Fruit fly (Drosophila melanogaster) whole organism: ENCODE measurements around the gene CG13693.

Source experiments
- CG8478 ChIP-seq: fragments of >200 bp; optimal IDR thresholded peaks from 2 replicates; lab custom pipeline; 2018; ENCODE audit warnings: inconsistent platforms
- Dll ChIP-seq: fragments of >200 bp; optimal IDR thresholded peaks from 2 replicates; lab custom pipeline; 2017
- EcR ChIP-seq, 2 experiments: fragments of >200 bp; optimal IDR thresholded peaks; 2 replicates each; lab custom pipeline; 2017; ENCODE audit warnings: missing biosample characterization in 2 of 2, missing genetic modification characterization in 2 of 2, missing genetic modification reagents in 2 of 2
- pan ChIP-seq: fragments of >200 bp; optimal IDR thresholded peaks from 2 replicates; lab custom pipeline; 2017
- psq ChIP-seq: fragments of >200 bp; optimal IDR thresholded peaks from 2 replicates; lab custom pipeline; 2017
- usp ChIP-seq: fragments of >200 bp; optimal IDR thresholded peaks from 2 replicates; lab custom pipeline; 2017; ENCODE audit warnings: missing biosample characterization, missing genetic modification characterization, mixed read lengths

CG13693 gene

DNA sequence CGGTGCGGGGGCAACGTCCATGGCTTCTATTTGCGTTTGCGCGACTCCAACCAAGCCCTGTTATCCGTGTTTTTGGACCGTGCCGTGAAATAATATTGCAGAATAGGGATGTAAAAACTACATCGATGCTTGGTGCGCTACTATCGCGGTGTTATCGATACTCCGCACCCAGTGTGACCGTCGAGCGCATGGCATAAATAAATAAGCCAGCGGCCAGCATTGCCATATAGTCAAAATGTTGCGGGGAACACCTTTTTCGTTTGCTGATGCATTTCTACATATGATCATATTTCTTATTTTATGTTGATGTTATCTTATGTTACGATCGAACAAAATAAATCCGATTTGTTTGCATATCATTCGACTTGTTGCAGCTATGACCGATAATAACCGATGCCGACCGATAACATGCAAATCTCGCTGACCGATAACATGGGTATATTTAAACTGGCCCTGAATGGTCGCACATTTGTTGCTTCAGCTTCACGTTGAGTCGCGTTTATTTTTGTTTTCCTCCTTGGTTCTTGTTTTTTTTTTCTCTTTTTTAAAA lies 44.9 kb downstream of the CG13693 start, which contains the start of gene smo:
Gene smo, plus strand, starts transcription at position 461 of the 550 bp plus-strand sequence.
- TF ChIP-seq psq (lab: Kevin White, UChicago) (no peak), CG8478 (lab: Kevin White, UChicago) (no peak)

dm6 chr2L:278134-278533 lies 45.8 kb downstream of the CG13693 start, which contains the start of gene CG17078:
Gene CG17078, minus strand, starts transcription at chr2L:278234.
- TF ChIP-seq pan: no peak
- no peak for TF ChIP-seq Dll (lab: Kevin White, UChicago)
- no peak for TF ChIP-seq usp (GFP tag; lab: Kevin White, UChicago)
- no peak for TF ChIP-seq CG8478 (lab: Kevin White, UChicago)
- no peak for TF ChIP-seq EcR (GFP tag; optimal IDR thresholded peaks at IDR 0.05; lab: Kevin White, UChicago)
- no peak for TF ChIP-seq psq (lab: Kevin White, UChicago)

DNA sequence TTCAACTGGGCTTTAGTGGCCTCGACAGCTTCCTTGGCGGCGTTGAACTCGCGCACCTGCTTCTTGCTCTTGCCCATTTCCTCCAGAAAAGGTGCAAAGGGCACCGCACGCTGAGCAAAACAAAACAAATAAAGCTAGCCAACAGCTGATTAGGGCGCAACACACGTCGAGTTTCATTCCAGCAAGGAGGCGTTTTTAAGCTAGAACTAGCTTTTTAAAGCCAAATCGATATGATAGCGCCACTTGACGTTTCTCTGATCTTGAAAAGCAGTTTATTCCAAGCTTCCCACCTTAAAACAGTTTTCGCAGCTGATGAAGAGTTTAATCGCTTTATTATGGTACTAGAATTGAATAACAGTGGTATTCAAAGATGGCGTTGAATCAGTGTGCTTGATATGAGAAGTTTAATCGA lies 50.8 kb downstream of the CG13693 start, which contains the start of gene CG11601:
Gene CG11601, minus strand, starts transcription at position 199 of the 412 bp plus-strand sequence.
- TF ChIP-seq Dll (lab: Kevin White, UChicago): no peak
- peak in 1 of 2 experiments; percentile 28 for TF ChIP-seq EcR (GFP tag; optimal IDR thresholded peaks at IDR 0.05; lab: Kevin White, UChicago)
